Worm (Caenorhabditis elegans) whole organism, dauer: ENCODE results near the gene hpo-29.

Source experiments
- unc-62 ChIP-seq: sonication (generic microtip); optimal IDR thresholded peaks from 2 replicates; lab custom pipeline; 2017; ENCODE audit warnings: missing biosample characterization, missing genetic modification reagents, missing genetic modification characterization

Gene hpo-29

ce11 chrIII:235115-235514 lies 529 bp upstream of the hpo-29 start:
- no peak for TF ChIP-seq unc-62 (GFP tag; lab: Kevin White, UChicago)

- TF ChIP-seq unc-62 (GFP tag; lab: Kevin White, UChicago), result no peak
Measured at ce11 chrIII:251410-251809, 15.8 kb downstream of the hpo-29 start.

ce11 chrIII:254235-254634 lies 18.6 kb downstream of the hpo-29 start, which contains the start of gene Y50D7A.3:
TSS of gene Y50D7A.3 (plus strand) at chrIII:254535.
- TF ChIP-seq unc-62 (GFP tag; lab: Kevin White, UChicago), result no peak

ce11 chrIII:264790-265189 lies 29.1 kb downstream of the hpo-29 start, which contains the start of gene xpd-1:
TSS of gene xpd-1 (plus strand) at chrIII:265090.
- TF ChIP-seq unc-62 (GFP tag; lab: Kevin White, UChicago), result no peak

- TF ChIP-seq unc-62 (GFP tag; lab: Kevin White, UChicago), result no peak
Measured at ce11 chrIII:282506-282905, 46.9 kb downstream of the hpo-29 start.

- TF ChIP-seq unc-62 (GFP tag; lab: Kevin White, UChicago), result no peak
Measured at ce11 chrIII:283817-284216, 48.2 kb downstream of the hpo-29 start, which contains the start of gene taco-1. TSS of gene taco-1 (plus strand) at chrIII:284117.

- TF ChIP-seq unc-62 (GFP tag; lab: Kevin White, UChicago), result no peak
Measured at ce11 chrIII:292340-292739, 56.7 kb downstream of the hpo-29 start, which contains the start of gene Y50D7A.1. TSS of gene Y50D7A.1 (plus strand) at chrIII:292640.

ce11 chrIII:294527-294926 lies 58.9 kb downstream of the hpo-29 start, which contains the start of gene Y50D7A.13:
TSS of gene Y50D7A.13 (minus strand) at chrIII:294627.
- no peak for TF ChIP-seq unc-62 (GFP tag; lab: Kevin White, UChicago)

- no peak for TF ChIP-seq unc-62 (GFP tag; lab: Kevin White, UChicago)
Measured at ce11 chrIII:298456-298855, 62.8 kb downstream of the hpo-29 start, which contains the start of gene ads-1. TSS of gene ads-1 (minus strand) at chrIII:298556.

ce11 chrIII:299220-299619 lies 63.6 kb downstream of the hpo-29 start:
- no peak for TF ChIP-seq unc-62 (GFP tag; lab: Kevin White, UChicago)
